Worm (Caenorhabditis elegans) whole organism, early embryonic: ENCODE results near the gene M02B7.7.

ENCODE experiments used
- ama-1 ChIP-seq: fragments of 150-350 bp; optimal IDR thresholded peaks from 2 replicates; lab custom pipeline; 2014
- flt-1 ChIP-seq: fragments of 200-800 bp; sonication (Bioruptor generic); IDR thresholded peaks from 2 replicates; pipeline ENCODE4 v1.3.6; 2022; ENCODE audit warnings: missing genetic modification characterization, missing compliant biosample characterization
- hmg-4 ChIP-seq: fragments of 200-800 bp; sonication (Bioruptor generic); optimal IDR thresholded peaks from 2 replicates; lab custom pipeline; 2018; ENCODE audit warnings: mild to moderate bottlenecking, missing genetic modification characterization, missing compliant biosample characterization
- scrt-1 ChIP-seq: fragments of 200-800 bp; sonication (Bioruptor generic); IDR thresholded peaks from 2 replicates; pipeline ENCODE4 v1.3.6; 2022; ENCODE audit warnings: missing genetic modification characterization, missing compliant biosample characterization

DNA sequence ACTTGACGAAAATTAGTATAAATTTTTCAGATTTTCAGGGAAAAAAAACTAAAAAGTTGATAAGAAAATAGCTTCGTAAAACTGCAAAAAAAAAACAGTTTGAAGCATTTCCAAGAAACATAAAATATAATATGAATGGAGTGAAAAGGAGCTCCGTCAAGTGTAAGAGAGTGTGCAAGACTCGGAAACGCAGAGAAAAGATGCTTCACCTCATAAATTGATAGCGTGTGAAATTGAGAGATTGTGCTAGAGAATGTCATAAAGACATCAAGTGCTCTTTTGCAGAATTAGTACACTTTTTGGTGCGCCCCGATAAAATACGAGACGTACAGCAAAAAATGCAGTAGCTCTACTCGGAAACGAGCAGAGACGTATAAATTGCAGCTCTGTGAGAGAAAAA is 14.6 kb upstream of the M02B7.7 start:
- TF ChIP-seq hmg-4 (no peak), flt-1 (GFP tag; lab: Robert Waterston, UW) (no peak), ama-1 (no peak), scrt-1 (GFP tag; lab: Robert Waterston, UW) (no peak)
